Worm (Caenorhabditis elegans): ENCODE measurements around the gene kin-18.

- no peak for TF ChIP-seq him-1 (tag; optimal IDR thresholded peaks at IDR 0.05)
- TF ChIP-seq W03F9.2 (tag; optimal IDR thresholded peaks at IDR 0.05): no peak
- no peak for TF ChIP-seq dao-5 (tag; optimal IDR thresholded peaks at IDR 0.05)
These were observed 1.4 kb upstream of the kin-18 start for ce11 chrIII:6116981-6117380.

Measured in whole organism, L4/young adult.